Worm (Caenorhabditis elegans) whole organism, L4 larva: ENCODE results near the gene Y38A10A.2.

Experiments used
- D1046.2 ChIP-seq: fragments of 200-800 bp; sonication (Bioruptor generic); IDR thresholded peaks from 2 replicates; pipeline ENCODE4 v1.3.6; 2022; ENCODE audit warnings: missing genetic modification characterization, missing compliant biosample characterization
- F10B5.3 ChIP-seq: sonication (generic microtip); optimal IDR thresholded peaks from 2 replicates; lab custom pipeline; 2016; ENCODE audit warnings: mild to moderate bottlenecking, missing genetic modification characterization, missing compliant biosample characterization
- F37D6.2 ChIP-seq: sonication (generic microtip); optimal IDR thresholded peaks from 2 replicates; lab custom pipeline; 2016; ENCODE audit warnings: mild to moderate bottlenecking, missing genetic modification characterization, missing compliant biosample characterization
- R02D3.7 ChIP-seq: fragments of 150-350 bp; sonication (generic microtip); optimal IDR thresholded peaks from 3 replicates; lab custom pipeline; 2014; ENCODE audit warnings: missing biosample characterization, missing genetic modification characterization
- T20F7.1 ChIP-seq: fragments of 200-800 bp; sonication (Bioruptor generic); optimal IDR thresholded peaks from 2 replicates; lab custom pipeline; 2018; ENCODE audit warnings: mild to moderate bottlenecking, missing genetic modification characterization, missing compliant biosample characterization
- T26A8.4 ChIP-seq: fragments of 200-800 bp; sonication (Bioruptor generic); IDR thresholded peaks from 2 replicates; pipeline ENCODE4 v1.3.6; 2022; ENCODE audit warnings: missing genetic modification characterization, missing compliant biosample characterization
- aha-1 ChIP-seq: fragments of 150-350 bp; peaks from one replicate; lab custom pipeline; 2014; ENCODE audit warnings: missing biosample characterization, missing genetic modification characterization
- ama-1 ChIP-seq: fragments of 150-350 bp; optimal IDR thresholded peaks from 2 replicates; lab custom pipeline; 2014; ENCODE audit warnings: inconsistent platforms, mixed read lengths
- attf-4 ChIP-seq: sonication (generic microtip); optimal IDR thresholded peaks from 3 replicates; lab custom pipeline; 2017; ENCODE audit warnings: missing biosample characterization, missing genetic modification characterization
- ceh-20 ChIP-seq: fragments of 200-800 bp; sonication (Bioruptor generic); IDR thresholded peaks from 2 replicates; pipeline ENCODE4 v1.3.6; 2022; ENCODE audit warnings: missing genetic modification reagents, missing genetic modification characterization, missing compliant biosample characterization
- ceh-32 ChIP-seq: sonication (generic microtip); optimal IDR thresholded peaks from 2 replicates; lab custom pipeline; 2016; ENCODE audit warnings: mild to moderate bottlenecking, missing genetic modification characterization, missing compliant biosample characterization; ENCODE audit not compliant: poor library complexity
- daf-16 ChIP-seq, 3 experiments: sonication (generic microtip); optimal IDR thresholded peaks; 2 replicates each; lab custom pipeline; 2016 to 2017; ENCODE audit warnings: missing genetic modification characterization in 3 of 3, missing genetic modification reagents in 3 of 3, mild to moderate bottlenecking in 2 of 3, missing compliant biosample characterization in 2 of 3, missing biosample characterization in 1 of 3, moderate library complexity in 1 of 3
- daf-19 ChIP-seq: fragments of 200-800 bp; sonication (Bioruptor generic); conservative IDR thresholded peaks from 2 replicates; pipeline ENCODE4 v1.3.6; 2022; ENCODE audit warnings: missing genetic modification characterization, missing compliant biosample characterization
- dmd-9 ChIP-seq: fragments of 200-800 bp; sonication (Bioruptor generic); IDR thresholded peaks from 2 replicates; pipeline ENCODE4 v1.3.6; 2022; ENCODE audit warnings: missing genetic modification reagents, missing genetic modification characterization, missing compliant biosample characterization
- dpl-1 ChIP-seq: fragments of 150-350 bp; optimal IDR thresholded peaks from 2 replicates; lab custom pipeline; 2014; ENCODE audit warnings: missing biosample characterization, missing genetic modification reagents, missing genetic modification characterization
- duxl-1 ChIP-seq: sonication (generic microtip); optimal IDR thresholded peaks from 2 replicates; lab custom pipeline; 2016; ENCODE audit warnings: mild to moderate bottlenecking, missing genetic modification characterization, moderate library complexity, missing compliant biosample characterization; ENCODE audit not compliant: poor library complexity
- egl-43 ChIP-seq: fragments of 200-800 bp; sonication (Bioruptor generic); IDR thresholded peaks from 2 replicates; pipeline ENCODE4 v1.3.6; 2022; ENCODE audit warnings: missing genetic modification reagents, missing genetic modification characterization, missing compliant biosample characterization
- hlh-11 ChIP-seq: fragments of 200-800 bp; sonication (Bioruptor generic); optimal IDR thresholded peaks from 2 replicates; lab custom pipeline; 2018; ENCODE audit warnings: mild to moderate bottlenecking, missing genetic modification characterization, missing compliant biosample characterization
- hlh-30 ChIP-seq: sonication (generic microtip); optimal IDR thresholded peaks from 2 replicates; lab custom pipeline; 2017; ENCODE audit warnings: antibody characterized with exemption, mild to moderate bottlenecking, missing genetic modification characterization, missing compliant biosample characterization; ENCODE audit not compliant: insufficient read depth
- hmg-1.1 ChIP-seq: fragments of 200-800 bp; sonication (Bioruptor generic); IDR thresholded peaks from 2 replicates; pipeline ENCODE4 v1.3.6; 2022; ENCODE audit warnings: missing genetic modification reagents, missing genetic modification characterization, missing compliant biosample characterization
- lim-7 ChIP-seq: fragments of 200-800 bp; sonication (Bioruptor generic); IDR thresholded peaks from 2 replicates; pipeline ENCODE4 v1.3.6; 2022; ENCODE audit warnings: missing genetic modification characterization, missing compliant biosample characterization
- lin-13 ChIP-seq: fragments of 150-350 bp; optimal IDR thresholded peaks from 2 replicates; lab custom pipeline; 2014; ENCODE audit warnings: missing biosample characterization, missing genetic modification reagents, missing genetic modification characterization
- lin-39 ChIP-seq: fragments of 150-350 bp; optimal IDR thresholded peaks from 2 replicates; lab custom pipeline; 2014; ENCODE audit warnings: missing biosample characterization, missing genetic modification reagents, missing genetic modification characterization
- lsy-2 ChIP-seq, 2 experiments: fragments of 150-350 bp in 1 of 2; sonication (generic microtip) in 1 of 2; optimal IDR thresholded peaks; 2 replicates each; lab custom pipeline; 2014 to 2017; ENCODE audit warnings: missing biosample characterization in 2 of 2, missing genetic modification characterization in 2 of 2
- madf-5 ChIP-seq, 2 experiments: fragments of 200-800 bp; sonication (Bioruptor generic); IDR thresholded peaks; 2 replicates each; pipeline ENCODE4 v1.3.6; 2022; ENCODE audit warnings: missing compliant biosample characterization in 2 of 2, missing genetic modification characterization in 2 of 2
- madf-9 ChIP-seq: fragments of 200-800 bp; sonication (Bioruptor generic); conservative IDR thresholded peaks from 2 replicates; pipeline ENCODE4 v1.3.6; 2022; ENCODE audit warnings: missing genetic modification reagents, missing genetic modification characterization, missing compliant biosample characterization
- mdl-1 ChIP-seq, 2 experiments: fragments of 150-350 bp in 1 of 2; sonication (generic microtip) in 1 of 2; optimal IDR thresholded peaks; 2 replicates each; lab custom pipeline; 2014 to 2017; ENCODE audit warnings: missing biosample characterization in 2 of 2, missing genetic modification characterization in 2 of 2
- mep-1 ChIP-seq: fragments of 150-350 bp; sonication (generic microtip); optimal IDR thresholded peaks from 3 replicates; lab custom pipeline; 2014; ENCODE audit warnings: missing biosample characterization, missing genetic modification characterization
- mes-2 ChIP-seq: sonication (generic microtip); optimal IDR thresholded peaks from 2 replicates; lab custom pipeline; 2016; ENCODE audit warnings: missing genotype, mild to moderate bottlenecking, missing genetic modification characterization, missing compliant biosample characterization; ENCODE audit not compliant: poor library complexity, severe bottlenecking
- mxl-2 ChIP-seq: fragments of 200-800 bp; sonication (Bioruptor generic); conservative IDR thresholded peaks from 2 replicates; pipeline ENCODE4 v1.3.6; 2022; ENCODE audit warnings: missing genetic modification reagents, missing genetic modification characterization, missing compliant biosample characterization
- nhr-11 ChIP-seq: fragments of 150-350 bp; optimal IDR thresholded peaks from 2 replicates; lab custom pipeline; 2014; ENCODE audit warnings: missing biosample characterization, missing genetic modification characterization
- nhr-111 ChIP-seq: fragments of 200-800 bp; sonication (Bioruptor generic); optimal IDR thresholded peaks from 2 replicates; lab custom pipeline; 2018; ENCODE audit warnings: mild to moderate bottlenecking, missing genetic modification characterization, missing compliant biosample characterization
- nhr-25 ChIP-seq: sonication (generic microtip); optimal IDR thresholded peaks from 2 replicates; lab custom pipeline; 2017; ENCODE audit warnings: missing genetic modification characterization, mild to moderate bottlenecking, missing compliant biosample characterization, antibody characterized with exemption, moderate library complexity, borderline replicate concordance; ENCODE audit not compliant: insufficient read depth
- nhr-28 ChIP-seq: fragments of 150-350 bp; optimal IDR thresholded peaks from 2 replicates; lab custom pipeline; 2014; ENCODE audit warnings: missing biosample characterization, missing genetic modification characterization
- nhr-42 ChIP-seq: fragments of 200-800 bp; sonication (Bioruptor generic); IDR thresholded peaks from 2 replicates; pipeline ENCODE4 v1.3.6; 2022; ENCODE audit warnings: missing genetic modification characterization, missing compliant biosample characterization
- nhr-76 ChIP-seq: fragments of 150-350 bp; optimal IDR thresholded peaks from 2 replicates; lab custom pipeline; 2014; ENCODE audit warnings: missing biosample characterization, missing genetic modification characterization
- php-3 ChIP-seq: fragments of 200-800 bp; sonication (Bioruptor generic); IDR thresholded peaks from 2 replicates; pipeline ENCODE4 v1.3.6; 2022; ENCODE audit warnings: missing genetic modification reagents, missing genetic modification characterization, missing compliant biosample characterization
- pqm-1 ChIP-seq: sonication (generic microtip); optimal IDR thresholded peaks from 2 replicates; lab custom pipeline; 2017; ENCODE audit warnings: missing biosample characterization, missing genetic modification characterization
- rbr-2 ChIP-seq: sonication (generic microtip); optimal IDR thresholded peaks from 2 replicates; lab custom pipeline; 2016; ENCODE audit warnings: missing genotype, missing genetic modification characterization, missing compliant biosample characterization
- set-16 ChIP-seq: fragments of 200-800 bp; sonication (Bioruptor generic); IDR thresholded peaks from 2 replicates; pipeline ENCODE4 v1.3.6; 2022; ENCODE audit warnings: missing genetic modification reagents, missing genetic modification characterization, missing compliant biosample characterization
- skn-1 ChIP-seq: fragments of 150-350 bp; optimal IDR thresholded peaks from 2 replicates; lab custom pipeline; 2014; ENCODE audit warnings: missing biosample characterization, missing genetic modification characterization
- spr-1 ChIP-seq: sonication (generic microtip); optimal IDR thresholded peaks from 2 replicates; lab custom pipeline; 2016; ENCODE audit warnings: mild to moderate bottlenecking, missing genetic modification characterization, missing compliant biosample characterization
- tra-1 ChIP-seq: fragments of 200-800 bp; sonication (Bioruptor generic); IDR thresholded peaks from 2 replicates; pipeline ENCODE4 v1.3.6; 2022; ENCODE audit warnings: missing genetic modification reagents, missing genetic modification characterization, missing compliant biosample characterization
- unc-130 ChIP-seq: sonication (generic microtip); optimal IDR thresholded peaks from 2 replicates; lab custom pipeline; 2016; ENCODE audit warnings: missing genetic modification reagents, missing genetic modification characterization, missing compliant biosample characterization
- zfp-3 ChIP-seq: fragments of 200-800 bp; sonication (Bioruptor generic); conservative IDR thresholded peaks from 2 replicates; pipeline ENCODE4 v1.3.6; 2022; ENCODE audit warnings: missing genetic modification reagents, missing genetic modification characterization, missing compliant biosample characterization
- ztf-11 ChIP-seq: fragments of 150-350 bp; optimal IDR thresholded peaks from 2 replicates; lab custom pipeline; 2014; ENCODE audit warnings: missing biosample characterization, missing genetic modification characterization

Y38A10A.2 gene

ce11 chrV:6033512-6033911 lies 29.7 kb downstream of the Y38A10A.2 start:
- TF ChIP-seq hlh-11 (tag; lab: Kevin White, UChicago) (peak; percentile 15), hlh-30 (tag; lab: Kevin White, UChicago) (peak; percentile 56), mep-1 (peak; percentile 19), unc-130 (no peak), ama-1 (lab: Kevin White, UChicago) (no peak), dpl-1 (GFP tag; lab: Kevin White, UChicago) (no peak), aha-1 (tag; lab: Kevin White, UChicago) (peak; percentile 4), lsy-2 (tag; optimal IDR thresholded peaks at IDR 0.05; lab: Kevin White, UChicago) (peak in 1 of 2 experiments; percentile 51), nhr-42 (GFP tag; lab: Robert Waterston, UW) (no peak)

- TF ChIP-seq nhr-25 (tag; lab: Kevin White, UChicago) (no peak), hlh-30 (tag; lab: Kevin White, UChicago) (peak; percentile 47), lin-39 (tag; lab: Kevin White, UChicago) (no peak), php-3 (GFP tag; lab: Robert Waterston, UW) (no peak)
Observed at ce11 chrV:6031585-6031984, 31.6 kb downstream of the Y38A10A.2 start.

- TF ChIP-seq spr-1 (tag; lab: Kevin White, UChicago): no peak
- TF ChIP-seq daf-19 (GFP tag; lab: Robert Waterston, UW): no peak
- no peak for TF ChIP-seq lin-13 (GFP tag; lab: Kevin White, UChicago)
- no peak for TF ChIP-seq php-3 (GFP tag; lab: Robert Waterston, UW)
- TF ChIP-seq rbr-2: peak; percentile 47
- TF ChIP-seq egl-43: no peak
- no peak for TF ChIP-seq attf-4 (tag; lab: Kevin White, UChicago)
- TF ChIP-seq lim-7 (GFP tag; lab: Robert Waterston, UW): no peak
- no peak for TF ChIP-seq R02D3.7 (tag; lab: Kevin White, UChicago)
- no peak for TF ChIP-seq ceh-20 (GFP tag; lab: Robert Waterston, UW)
- no peak for TF ChIP-seq skn-1
- no peak for TF ChIP-seq nhr-111 (GFP tag; lab: Kevin White, UChicago)
- TF ChIP-seq set-16 (GFP tag; lab: Robert Waterston, UW): no peak
- no peak for TF ChIP-seq lin-39 (tag; lab: Kevin White, UChicago)
- TF ChIP-seq F10B5.3 (tag; lab: Kevin White, UChicago): no peak
- TF ChIP-seq tra-1 (GFP tag; lab: Robert Waterston, UW): no peak
- no peak for TF ChIP-seq mxl-2 (GFP tag; lab: Robert Waterston, UW)
- no peak for TF ChIP-seq ceh-32 (tag; lab: Kevin White, UChicago)
- TF ChIP-seq nhr-76 (tag; lab: Kevin White, UChicago): no peak
- no peak for TF ChIP-seq madf-9 (GFP tag; lab: Robert Waterston, UW)
- TF ChIP-seq zfp-3 (GFP tag; lab: Robert Waterston, UW): no peak
- TF ChIP-seq pqm-1 (tag; lab: Kevin White, UChicago): no peak
- TF ChIP-seq T26A8.4 (GFP tag; lab: Robert Waterston, UW): no peak
- TF ChIP-seq F37D6.2: no peak
- TF ChIP-seq daf-16 (GFP tag; optimal IDR thresholded peaks at IDR 0.05; lab: Kevin White, UChicago): peak in 1 of 2 experiments; percentile 27
- TF ChIP-seq daf-16 (tag; optimal IDR thresholded peaks at IDR 0.05; lab: Kevin White, UChicago): no peak
- peak; percentile 11 for TF ChIP-seq nhr-28 (tag; lab: Kevin White, UChicago)
- TF ChIP-seq ztf-11 (tag; lab: Kevin White, UChicago): no peak
- peak; percentile 56 for TF ChIP-seq hlh-11 (tag; lab: Kevin White, UChicago)
- TF ChIP-seq duxl-1 (tag; lab: Kevin White, UChicago): no peak
- no peak for TF ChIP-seq mes-2 (tag; lab: Kevin White, UChicago)
- TF ChIP-seq mdl-1 (tag; optimal IDR thresholded peaks at IDR 0.05; lab: Kevin White, UChicago): peak in 1 of 2 experiments; percentile 23
- TF ChIP-seq aha-1 (tag; lab: Kevin White, UChicago): no peak
- peak; percentile 50 for TF ChIP-seq nhr-11
- TF ChIP-seq lsy-2 (tag; optimal IDR thresholded peaks at IDR 0.05; lab: Kevin White, UChicago): peak; percentile 12 to 42
- TF ChIP-seq madf-5 (GFP tag; IDR thresholded peaks at IDR 0.05; lab: Robert Waterston, UW): no peak
- no peak for TF ChIP-seq dmd-9 (GFP tag; lab: Robert Waterston, UW)
- no peak for TF ChIP-seq D1046.2 (GFP tag; lab: Robert Waterston, UW)
- TF ChIP-seq T20F7.1 (GFP tag; lab: Kevin White, UChicago): no peak
- TF ChIP-seq hmg-1.1 (GFP tag; lab: Robert Waterston, UW): 0 out of 2 replicates have a peak, but pooled peaks have one; percentile 16
Observed at ce11 chrV:6030559-6030975, 32.7 kb downstream of the Y38A10A.2 start.
